Fruit fly (Drosophila melanogaster) whole organism, wandering third instar larva: Measurements from ENCODE around the gene CG6398.

Experiments
- Abd-B ChIP-seq: fragments of >200 bp; optimal IDR thresholded peaks from 2 replicates; lab custom pipeline; 2017; ENCODE audit warnings: missing biosample characterization, missing genetic modification characterization
- Dfd ChIP-seq: fragments of >200 bp; optimal IDR thresholded peaks from 2 replicates; lab custom pipeline; 2017; ENCODE audit warnings: missing biosample characterization, missing genetic modification characterization
- OdsH ChIP-seq: fragments of 200-800 bp; sonication (Bioruptor generic); optimal IDR thresholded peaks from 2 replicates; lab custom pipeline; 2016; ENCODE audit warnings: missing biosample characterization, mild to moderate bottlenecking, missing genetic modification characterization
- Vsx2 ChIP-seq: fragments of 200-300, 225-300 bp; sonication (Bioruptor generic); optimal IDR thresholded peaks from 2 replicates; lab custom pipeline; 2018; ENCODE audit warnings: missing biosample characterization, missing genetic modification characterization; ENCODE audit not compliant: partially characterized antibody
- br ChIP-seq: fragments of 200-800 bp; sonication (Bioruptor generic); optimal IDR thresholded peaks from 2 replicates; lab custom pipeline; 2016; ENCODE audit warnings: missing biosample characterization, missing genetic modification characterization
- dsf ChIP-seq: sonication (Bioruptor generic); optimal IDR thresholded peaks from 2 replicates; lab custom pipeline; 2016; ENCODE audit warnings: missing biosample characterization, missing genetic modification characterization, borderline replicate concordance
- jim ChIP-seq: fragments of 175-275, 200-325 bp; sonication (Bioruptor generic); optimal IDR thresholded peaks from 2 replicates; lab custom pipeline; 2016; ENCODE audit warnings: missing biosample characterization, mild to moderate bottlenecking, missing genetic modification characterization
- lola ChIP-seq: fragments of >200 bp; optimal IDR thresholded peaks from 2 replicates; lab custom pipeline; 2017; ENCODE audit warnings: missing biosample characterization, missing genetic modification characterization
- psq ChIP-seq: fragments of 200-800 bp; sonication (Bioruptor generic); optimal IDR thresholded peaks from 3 replicates; lab custom pipeline; 2017; ENCODE audit warnings: missing biosample characterization, mild to moderate bottlenecking, missing genetic modification characterization, moderate library complexity
- tai ChIP-seq: sonication (Bioruptor generic); optimal IDR thresholded peaks from 2 replicates; lab custom pipeline; 2016; ENCODE audit warnings: missing biosample characterization, missing genetic modification characterization
- usp ChIP-seq: fragments of >200 bp; optimal IDR thresholded peaks from 2 replicates; lab custom pipeline; 2017; ENCODE audit warnings: missing biosample characterization, missing genetic modification characterization

dm6 chrX:17872310-17872709 is 41.7 kb downstream of the CG6398 start:
- TF ChIP-seq Dfd (GFP tag; lab: Kevin White, UChicago) (no peak), lola (GFP tag; lab: Kevin White, UChicago) (no peak), OdsH (GFP tag; lab: Kevin White, UChicago) (no peak), Vsx2 (GFP tag; lab: Kevin White, UChicago) (no peak), dsf (GFP tag; lab: Kevin White, UChicago) (no peak), psq (GFP tag; lab: Kevin White, UChicago) (no peak), jim (GFP tag; lab: Kevin White, UChicago) (no peak), br (no peak), usp (GFP tag; lab: Kevin White, UChicago) (no peak), tai (GFP tag; lab: Kevin White, UChicago) (no peak), Abd-B (GFP tag; lab: Kevin White, UChicago) (no peak)
